Fruit fly (Drosophila melanogaster): ENCODE results near the gene CG7377.

DNA sequence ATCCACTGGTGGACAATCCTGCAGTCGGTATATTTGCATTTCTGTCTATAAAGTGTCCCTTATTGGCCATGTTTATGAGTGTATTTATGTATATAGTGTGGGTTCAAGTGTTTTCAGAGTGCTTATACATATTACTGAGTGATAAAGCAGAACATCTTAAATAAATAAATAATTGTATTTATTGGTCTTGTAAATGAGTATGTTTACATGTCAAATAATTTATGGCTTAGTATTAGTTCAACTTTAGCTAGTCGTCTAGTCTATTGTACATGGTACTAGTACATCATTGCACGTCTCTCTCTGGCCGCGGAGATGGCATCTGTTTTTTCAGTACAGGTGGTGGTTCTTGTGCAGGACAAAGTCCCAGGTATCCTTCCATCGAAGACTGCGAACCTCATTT is 5.5 kb upstream of the CG7377 start, which contains the start of gene CG32086:
- TF ChIP-seq CG6276 (GFP tag; optimal IDR thresholded peaks at IDR 0.05) (no peak), CG1621 (tag; optimal IDR thresholded peaks at IDR 0.05) (no peak), spab (GFP tag; optimal IDR thresholded peaks at IDR 0.05) (no peak), Gug (GFP tag; IDR thresholded peaks at IDR 0.05) (no peak), Hr39 (GFP tag; optimal IDR thresholded peaks at IDR 0.05) (no peak), fd59A (GFP tag; optimal IDR thresholded peaks at IDR 0.05) (no peak), dsx (GFP tag; optimal IDR thresholded peaks at IDR 0.05; ENCODE audit: poor library complexity, severe bottlenecking) (no peak), CG10669 (GFP tag; optimal IDR thresholded peaks at IDR 0.05) (no peak), net (GFP tag; optimal IDR thresholded peaks at IDR 0.05) (no peak), CG34406 (GFP tag; optimal IDR thresholded peaks at IDR 0.05) (no peak), CG6792 (GFP tag; optimal IDR thresholded peaks at IDR 0.05) (no peak), Sox102F (GFP tag; optimal IDR thresholded peaks at IDR 0.05) (no peak), fkh (GFP tag; optimal IDR thresholded peaks at IDR 0.05) (no peak), CG16779 (tag; optimal IDR thresholded peaks at IDR 0.05) (no peak)
